Worm (Caenorhabditis elegans): ENCODE measurements around the gene Y69H2.3.

Y69H2.3 gene

ce11 chrV:18689681-18690080, 25.8 kb upstream of the Y69H2.3 start, which contains the start of the genes ubc-19 and Y69H2.7 (continued):
- TF ChIP-seq mdt-29 (GFP tag; IDR thresholded peaks at IDR 0.05), result no peak
- no peak for TF ChIP-seq T26A8.4 (GFP tag; IDR thresholded peaks at IDR 0.05)
- TF ChIP-seq dve-1 (tag; optimal IDR thresholded peaks at IDR 0.05; ENCODE audit: insufficient read depth), result peak; percentile 31
- no peak for TF ChIP-seq D1046.2 (GFP tag; IDR thresholded peaks at IDR 0.05)
- TF ChIP-seq dpl-1 (GFP tag; optimal IDR thresholded peaks at IDR 0.05), result peak; percentile 59
- TF ChIP-seq skn-1 (tag; optimal IDR thresholded peaks at IDR 0.05), result no peak
- TF ChIP-seq saeg-2 (GFP tag; IDR thresholded peaks at IDR 0.05), result no peak
- TF ChIP-seq egl-27 (tag; optimal IDR thresholded peaks at IDR 0.05), result no peak
- no peak for TF ChIP-seq lin-1 (GFP tag; IDR thresholded peaks at IDR 0.05)
- TF ChIP-seq rbr-2 (tag; optimal IDR thresholded peaks at IDR 0.05), result peak; percentile 17
- TF ChIP-seq lin-38 (GFP tag; IDR thresholded peaks at IDR 0.05), result peak; percentile 33; the same call in 1 of the 2 replicates
- TF ChIP-seq ceh-20 (GFP tag; IDR thresholded peaks at IDR 0.05), result no peak
- TF ChIP-seq nhr-28 (tag; optimal IDR thresholded peaks at IDR 0.05), result no peak
- no peak for TF ChIP-seq ama-1 (optimal IDR thresholded peaks at IDR 0.05)

- TF ChIP-seq mdt-29 (GFP tag; IDR thresholded peaks at IDR 0.05) (no peak), aly-2 (tag; optimal IDR thresholded peaks at IDR 0.05) (no peak), nhr-111 (GFP tag; optimal IDR thresholded peaks at IDR 0.05) (no peak), nhr-10 (tag; optimal IDR thresholded peaks at IDR 0.05) (no peak)
These were observed 23.4 kb upstream of the Y69H2.3 start for ce11 chrV:18687361-18687760.

DNA sequence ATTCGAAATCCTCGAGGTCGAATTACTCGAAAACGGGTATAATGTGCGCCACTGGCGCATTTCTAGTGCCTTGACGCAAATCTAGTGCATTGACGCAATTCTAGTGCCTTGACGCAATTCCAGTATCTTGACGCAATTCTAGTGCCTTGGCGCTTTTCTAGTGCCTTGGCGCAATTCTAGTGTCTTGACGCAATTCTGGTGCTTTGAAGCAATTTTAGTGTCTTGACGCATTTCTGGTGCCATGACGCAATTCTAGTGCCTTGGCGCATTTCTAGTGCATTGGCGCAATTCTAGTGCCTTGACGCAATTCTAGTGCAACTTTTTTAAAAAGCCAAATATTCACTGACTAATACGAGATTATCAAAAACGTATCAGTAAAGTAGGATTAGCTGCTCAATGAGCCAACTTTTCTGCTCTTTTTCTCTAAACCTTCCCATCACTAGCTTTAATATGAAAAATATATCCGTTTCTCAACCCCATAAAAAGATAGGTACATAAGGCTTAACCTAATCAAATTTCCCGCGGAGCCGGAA, 20.6 kb upstream of the Y69H2.3 start, which contains the start of gene Y69H2.17:
Y69H2.17 (plus strand) TSS at position 483 of the 533 bp plus-strand sequence.
- TF ChIP-seq lin-29 (GFP tag; IDR thresholded peaks at IDR 0.05), result no peak
- TF ChIP-seq unc-62 (GFP tag; optimal IDR thresholded peaks at IDR 0.05 in 1 of 2), result peak in 1 of 2 experiments; percentile 30
- no peak for TF ChIP-seq unc-62 (tag; optimal IDR thresholded peaks at IDR 0.05)
- no peak for TF ChIP-seq rbr-2 (tag; optimal IDR thresholded peaks at IDR 0.05)
- no peak for TF ChIP-seq attf-4 (tag; optimal IDR thresholded peaks at IDR 0.05)

ce11 chrV:18675390-18675789, 11.5 kb upstream of the Y69H2.3 start:
- TF ChIP-seq ceh-28 (tag; optimal IDR thresholded peaks at IDR 0.05), result peak; percentile 37

DNA sequence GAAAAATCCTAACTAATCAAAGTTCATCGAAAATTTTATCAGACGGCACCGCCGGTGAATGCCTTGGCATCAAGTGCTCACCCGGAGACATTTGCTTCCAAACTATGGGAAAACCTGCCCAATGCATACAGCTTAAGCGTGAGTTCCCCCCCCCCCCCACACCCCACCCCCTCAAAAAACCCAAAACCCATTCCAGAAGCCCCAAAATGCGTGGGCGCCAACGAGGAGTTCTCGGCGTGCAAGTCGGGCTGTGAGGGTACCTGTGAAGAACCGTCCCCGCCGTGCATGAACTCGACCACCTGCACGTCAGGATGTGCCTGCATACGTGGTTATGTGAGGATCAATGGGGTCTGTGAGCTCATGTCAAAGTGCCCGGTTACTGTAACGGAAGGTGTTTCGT, 10.4 kb upstream of the Y69H2.3 start:
- TF ChIP-seq lin-38 (GFP tag; IDR thresholded peaks at IDR 0.05), result no peak
- TF ChIP-seq set-16 (GFP tag; IDR thresholded peaks at IDR 0.05), result peak; percentile 70; the same call in 1 of the 2 replicates

DNA sequence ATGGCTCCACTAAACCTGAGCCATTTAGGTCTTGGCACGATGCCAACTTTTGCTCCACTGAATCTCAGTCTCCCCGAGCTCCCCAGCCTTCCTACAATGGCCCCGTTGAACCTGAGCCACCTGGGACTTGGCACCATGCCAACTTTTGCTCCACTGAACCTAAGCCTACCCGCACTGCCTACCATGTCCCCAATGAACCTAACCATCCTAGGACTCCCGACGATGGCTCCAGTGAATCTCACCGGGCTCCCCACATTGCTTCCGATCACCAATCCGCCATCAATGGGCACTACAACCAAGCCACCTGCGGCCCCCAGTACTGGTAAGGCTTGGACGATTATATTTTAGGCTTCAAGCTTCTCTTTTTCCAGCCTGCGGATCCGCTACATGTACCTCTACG, 7.9 kb upstream of the Y69H2.3 start:
- TF ChIP-seq lir-3 (tag; optimal IDR thresholded peaks at IDR 0.05) (no peak), dmd-9 (GFP tag; IDR thresholded peaks at IDR 0.05) (0 out of 2 replicates have a peak, but pooled peaks have one; percentile 9), snpc-1.2 (GFP tag; IDR thresholded peaks at IDR 0.05) (0 out of 2 replicates have a peak, but pooled peaks have one; percentile 18), unc-62 (GFP tag; optimal IDR thresholded peaks at IDR 0.05 in 1 of 2) (peak in 1 of 2 experiments; percentile 58), unc-62 (tag; optimal IDR thresholded peaks at IDR 0.05) (no peak), set-16 (GFP tag; IDR thresholded peaks at IDR 0.05) (0 out of 2 replicates have a peak, but pooled peaks have one; percentile 21)

ce11 chrV:18670017-18670416, 6.1 kb upstream of the Y69H2.3 start, which contains the start of gene Y69H2.10:
Gene Y69H2.10, plus strand, starts transcription at chrV:18670317.
- TF ChIP-seq gei-8 (GFP tag; optimal IDR thresholded peaks at IDR 0.05) (no peak), hlh-11 (tag; optimal IDR thresholded peaks at IDR 0.05) (no peak), attf-4 (tag; optimal IDR thresholded peaks at IDR 0.05) (no peak), Y105C5A.15 (GFP tag; IDR thresholded peaks at IDR 0.05) (no peak), ztf-11 (tag; optimal IDR thresholded peaks at IDR 0.05) (no peak), pha-4 (GFP tag; IDR thresholded peaks at IDR 0.05) (no peak), pha-4 (tag; optimal IDR thresholded peaks at IDR 0.05) (no peak), nhr-25 (tag; optimal IDR thresholded peaks at IDR 0.05; ENCODE audit: borderline replicate concordance, insufficient read depth) (no peak), nhr-111 (GFP tag; optimal IDR thresholded peaks at IDR 0.05) (no peak), lin-15B (tag; optimal IDR thresholded peaks at IDR 0.05) (no peak), nhr-10 (tag; optimal IDR thresholded peaks at IDR 0.05) (no peak), lin-1 (GFP tag; IDR thresholded peaks at IDR 0.05) (no peak), dmd-9 (GFP tag; IDR thresholded peaks at IDR 0.05) (no peak), lin-39 (tag; optimal IDR thresholded peaks at IDR 0.05) (no peak), arid-1 (GFP tag; conservative IDR thresholded peaks at IDR 0.05) (no peak)

Measured in whole organism, L4 larva.